Worm (Caenorhabditis elegans) whole organism, early embryonic: ENCODE data around the gene sdc-2.

Experiments
- B0310.2 ChIP-seq: sonication (generic microtip); optimal IDR thresholded peaks from 2 replicates; lab custom pipeline; 2016; ENCODE audit warnings: mild to moderate bottlenecking, missing genetic modification characterization, missing compliant biosample characterization
- F13C5.2 ChIP-seq: sonication (generic microtip); optimal IDR thresholded peaks from 2 replicates; lab custom pipeline; 2017; ENCODE audit warnings: mild to moderate bottlenecking, missing genetic modification characterization, inconsistent platforms, missing compliant biosample characterization
- ama-1 ChIP-seq: fragments of 150-350 bp; optimal IDR thresholded peaks from 2 replicates; lab custom pipeline; 2014
- ceh-13 ChIP-seq: fragments of 200-800 bp; sonication (Bioruptor generic); optimal IDR thresholded peaks from 2 replicates; lab custom pipeline; 2018; ENCODE audit warnings: mild to moderate bottlenecking, missing genetic modification characterization, missing compliant biosample characterization
- ceh-36 ChIP-seq: sonication (generic microtip); optimal IDR thresholded peaks from 2 replicates; lab custom pipeline; 2016; ENCODE audit warnings: missing genetic modification characterization, inconsistent platforms, missing compliant biosample characterization
- ets-7 ChIP-seq: sonication (generic microtip); optimal IDR thresholded peaks from 2 replicates; lab custom pipeline; 2016; ENCODE audit warnings: missing genotype, missing genetic modification characterization, missing compliant biosample characterization
- hmbx-1 ChIP-seq: sonication (generic microtip); optimal IDR thresholded peaks from 2 replicates; lab custom pipeline; 2016; ENCODE audit warnings: mild to moderate bottlenecking, missing genetic modification characterization, missing compliant biosample characterization
- hmg-4 ChIP-seq: fragments of 200-800 bp; sonication (Bioruptor generic); optimal IDR thresholded peaks from 2 replicates; lab custom pipeline; 2018; ENCODE audit warnings: mild to moderate bottlenecking, missing genetic modification characterization, missing compliant biosample characterization
- pes-1 ChIP-seq: fragments of 200-800 bp; sonication (Bioruptor generic); IDR thresholded peaks from 2 replicates; pipeline ENCODE4 v1.3.6; 2022; ENCODE audit warnings: missing genetic modification reagents, missing genetic modification characterization, missing compliant biosample characterization
- sea-1 ChIP-seq: fragments of 200-800 bp; sonication (Bioruptor generic); conservative IDR thresholded peaks from 2 replicates; pipeline ENCODE4 v1.3.6; 2022; ENCODE audit warnings: missing genetic modification characterization, missing compliant biosample characterization
- tbx-37 ChIP-seq: fragments of 200-800 bp; sonication (Bioruptor generic); conservative IDR thresholded peaks from 2 replicates; pipeline ENCODE4 v1.3.6; 2022; ENCODE audit warnings: missing genetic modification reagents, missing genetic modification characterization, missing compliant biosample characterization
- tra-4 ChIP-seq: sonication (generic microtip); optimal IDR thresholded peaks from 2 replicates; lab custom pipeline; 2017; ENCODE audit warnings: missing genetic modification characterization, missing compliant biosample characterization

ce11 chrX:11482637-11483036 is 39.9 kb upstream of the sdc-2 start:
- TF ChIP-seq tra-4 (tag; lab: Kevin White, UChicago) (no peak), ama-1 (lab: Kevin White, UChicago) (no peak), hmg-4 (no peak), sea-1 (GFP tag; lab: Robert Waterston, UW) (no peak), hmbx-1 (tag; lab: Kevin White, UChicago) (no peak), pes-1 (GFP tag; lab: Robert Waterston, UW) (no peak), F13C5.2 (tag; lab: Kevin White, UChicago) (no peak), tbx-37 (GFP tag; lab: Robert Waterston, UW) (no peak), ceh-36 (tag; lab: Kevin White, UChicago) (no peak), ets-7 (tag; lab: Kevin White, UChicago) (no peak), B0310.2 (no peak), ceh-13 (no peak)
